Fruit fly (Drosophila melanogaster) whole organism, pupa: ENCODE measurements around the gene Mad.

ENCODE experiments used
- CG12605 ChIP-seq: fragments of 200-800 bp; sonication (Bioruptor generic); IDR thresholded peaks from 2 replicates; pipeline ENCODE4 v1.3.6; 2022; ENCODE audit warnings: missing biosample characterization, missing genetic modification characterization
- CG15710 ChIP-seq: fragments of 200-800 bp; sonication (Bioruptor generic); optimal IDR thresholded peaks from 2 replicates; lab custom pipeline; 2018; ENCODE audit warnings: missing biosample characterization, mild to moderate bottlenecking, missing genetic modification characterization, moderate library complexity
- CG17806 ChIP-seq: fragments of 200-800 bp; sonication (Bioruptor generic); optimal IDR thresholded peaks from 2 replicates; lab custom pipeline; 2018; ENCODE audit warnings: missing biosample characterization, mild to moderate bottlenecking, missing genetic modification characterization, moderate library complexity
- CG32121 ChIP-seq: fragments of 200-800 bp; sonication (Bioruptor generic); IDR thresholded peaks from 2 replicates; pipeline ENCODE4 v1.3.6; 2022; ENCODE audit warnings: missing biosample characterization, missing genetic modification characterization
- CG34367 ChIP-seq: fragments of 200-800 bp; sonication (Bioruptor generic); optimal IDR thresholded peaks from 2 replicates; lab custom pipeline; 2018; ENCODE audit warnings: missing biosample characterization, mild to moderate bottlenecking, missing genetic modification characterization
- CG8301 ChIP-seq: fragments of 200-800 bp; sonication (Bioruptor generic); optimal IDR thresholded peaks from 2 replicates; lab custom pipeline; 2018; ENCODE audit warnings: missing biosample characterization, mild to moderate bottlenecking, missing genetic modification characterization
- D1 ChIP-seq: fragments of 200-800 bp; sonication (Bioruptor generic); optimal IDR thresholded peaks from 2 replicates; lab custom pipeline; 2018; ENCODE audit warnings: missing biosample characterization, mild to moderate bottlenecking, missing genetic modification characterization, moderate library complexity
- Pif1B ChIP-seq: fragments of 200-800 bp; sonication (Bioruptor generic); optimal IDR thresholded peaks from 3 replicates; lab custom pipeline; 2016; ENCODE audit warnings: missing biosample characterization, missing genetic modification characterization
- Snoo ChIP-seq: fragments of 200-800 bp; sonication (Bioruptor generic); optimal IDR thresholded peaks from 3 replicates; lab custom pipeline; 2017; ENCODE audit warnings: missing biosample characterization, mild to moderate bottlenecking, missing genetic modification characterization, inconsistent platforms
- gl ChIP-seq: fragments of 200-800 bp; sonication (Bioruptor generic); optimal IDR thresholded peaks from 2 replicates; lab custom pipeline; 2018; ENCODE audit warnings: missing biosample characterization, mild to moderate bottlenecking, missing genetic modification characterization

DNA sequence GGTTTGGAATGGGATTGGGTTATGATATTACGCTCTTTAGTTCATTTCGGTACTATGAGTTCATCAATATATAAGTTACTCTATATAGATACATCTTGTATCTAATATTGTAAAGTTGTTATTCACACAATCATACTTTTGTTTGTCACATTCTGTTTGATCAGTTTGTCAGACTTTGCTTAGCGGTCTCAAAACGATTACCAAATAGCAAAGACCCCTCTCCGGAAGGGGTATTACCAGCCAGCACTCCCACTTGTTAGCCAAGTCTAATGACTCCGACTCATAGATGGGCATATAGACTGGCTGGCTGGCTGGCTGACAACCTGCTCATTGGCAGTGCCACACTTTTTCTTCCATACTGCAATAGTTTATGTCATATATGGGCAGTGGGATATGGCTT is 45.3 kb downstream of the Mad start:
- TF ChIP-seq Pif1B (GFP tag; lab: Kevin White, UChicago): no peak
- peak; percentile 5 for TF ChIP-seq CG8301
- TF ChIP-seq D1: no peak
- TF ChIP-seq Snoo: no peak
- no peak for TF ChIP-seq CG12605 (GFP tag; lab: Robert Waterston, UW)
- TF ChIP-seq gl (tag; lab: Kevin White, UChicago): no peak
- no peak for TF ChIP-seq CG34367
- no peak for TF ChIP-seq CG17806
- no peak for TF ChIP-seq CG15710
- no peak for TF ChIP-seq CG32121 (GFP tag; lab: Robert Waterston, UW)
